Fruit fly (Drosophila melanogaster) whole organism, embryonic: ENCODE data around the gene Adar.
A peak's percentile ranks its signal among the peaks of the same experiment; 100 is the strongest.

Experiments used
- Bdp1 ChIP-seq: fragments of 200-800 bp; sonication (Bioruptor generic); optimal IDR thresholded peaks from 3 replicates; lab custom pipeline; 2016; ENCODE audit warnings: missing biosample characterization, missing genetic modification characterization
- CG10462 ChIP-seq: fragments of 200-800 bp; sonication (Bioruptor generic); optimal IDR thresholded peaks from 2 replicates; lab custom pipeline; 2016; ENCODE audit warnings: missing biosample characterization, missing genetic modification characterization
- CG12391 ChIP-seq: fragments of 200-800 bp; sonication (Bioruptor generic); optimal IDR thresholded peaks from 3 replicates; lab custom pipeline; 2018; ENCODE audit warnings: missing biosample characterization, mild to moderate bottlenecking, missing genetic modification characterization, moderate library complexity
- CG12942 ChIP-seq: fragments of 200-800 bp; sonication (Bioruptor generic); optimal IDR thresholded peaks from 3 replicates; lab custom pipeline; 2016; ENCODE audit warnings: missing biosample characterization, missing genetic modification characterization
- CG13894 ChIP-seq: fragments of 200-800 bp; sonication (Bioruptor generic); optimal IDR thresholded peaks from 3 replicates; lab custom pipeline; 2018; ENCODE audit warnings: missing biosample characterization, mild to moderate bottlenecking, missing genetic modification characterization, moderate library complexity
- CG17186 ChIP-seq: fragments of 200-800 bp; sonication (Bioruptor generic); optimal IDR thresholded peaks from 3 replicates; lab custom pipeline; 2017; ENCODE audit warnings: missing biosample characterization, missing genetic modification reagents, missing genetic modification characterization
- CG1832 ChIP-seq: fragments of 200-800 bp; sonication (Bioruptor generic); optimal IDR thresholded peaks from 2 replicates; lab custom pipeline; 2017; ENCODE audit warnings: missing biosample characterization, mild to moderate bottlenecking, missing genetic modification characterization, inconsistent platforms
- CG18599 ChIP-seq: fragments of 200-800 bp; sonication (Bioruptor generic); optimal IDR thresholded peaks from 3 replicates; lab custom pipeline; 2017; ENCODE audit warnings: missing biosample characterization, missing genetic modification characterization, mild to moderate bottlenecking, moderate library complexity, missing genetic modification reagents
- CG18764 ChIP-seq: fragments of 200-800 bp; sonication (Bioruptor generic); optimal IDR thresholded peaks from 3 replicates; lab custom pipeline; 2016; ENCODE audit warnings: missing biosample characterization, missing genetic modification characterization
- CG31441 ChIP-seq: fragments of 200-800 bp; sonication (Bioruptor generic); IDR thresholded peaks from 2 replicates; pipeline ENCODE4 v1.3.6; 2022; ENCODE audit warnings: missing biosample characterization, missing genetic modification characterization
- CG32532 ChIP-seq: fragments of 200-800 bp; sonication (Bioruptor generic); IDR thresholded peaks from 2 replicates; pipeline ENCODE4 v1.3.6; 2022; ENCODE audit warnings: missing biosample characterization, missing genetic modification characterization
- CG32772 ChIP-seq: fragments of 200-800 bp; sonication (Bioruptor generic); IDR thresholded peaks from 2 replicates; pipeline ENCODE4 v1.3.6; 2022; ENCODE audit warnings: missing biosample characterization, missing genetic modification characterization
- CG34224 ChIP-seq: fragments of 200-800 bp; sonication (Bioruptor generic); IDR thresholded peaks from 3 replicates; pipeline ENCODE4 v1.3.6; 2022; ENCODE audit warnings: missing biosample characterization, missing genetic modification characterization; ENCODE audit not compliant: partially characterized antibody
- CG4282 ChIP-seq: fragments of 200-800 bp; sonication (Bioruptor generic); optimal IDR thresholded peaks from 2 replicates; lab custom pipeline; 2016; ENCODE audit warnings: missing biosample characterization, missing genetic modification characterization
- CG4617 ChIP-seq: fragments of 200-800 bp; sonication (Bioruptor generic); optimal IDR thresholded peaks from 3 replicates; lab custom pipeline; 2016; ENCODE audit warnings: missing biosample characterization, missing genetic modification characterization, borderline replicate concordance
- CG7786 ChIP-seq: fragments of 200-800 bp; sonication (Bioruptor generic); optimal IDR thresholded peaks from 2 replicates; lab custom pipeline; 2016; ENCODE audit warnings: missing biosample characterization, missing genetic modification characterization
- CG8290 ChIP-seq, 3 experiments: fragments of 200-800 bp; sonication (Bioruptor generic); optimal IDR thresholded peaks; 2 replicates each; lab custom pipeline; 2016 to 2019; ENCODE audit warnings: missing biosample characterization in 3 of 3, missing genetic modification characterization in 3 of 3, mild to moderate bottlenecking in 2 of 3, moderate library complexity in 1 of 3
- CG8359 ChIP-seq: fragments of 200-800 bp; sonication (Bioruptor generic); optimal IDR thresholded peaks from 2 replicates; lab custom pipeline; 2017; ENCODE audit warnings: missing biosample characterization, mild to moderate bottlenecking, missing genetic modification characterization, borderline replicate concordance
- CG8388 ChIP-seq: fragments of 200-800 bp; sonication (Bioruptor generic); optimal IDR thresholded peaks from 2 replicates; lab custom pipeline; 2019; ENCODE audit warnings: missing biosample characterization, mild to moderate bottlenecking, missing genetic modification characterization, moderate library complexity
- CG9215 ChIP-seq: fragments of 200-800 bp; sonication (Bioruptor generic); IDR thresholded peaks from 2 replicates; pipeline ENCODE4 v1.3.6; 2022; ENCODE audit warnings: missing biosample characterization, missing genetic modification characterization
- CG9817 ChIP-seq: fragments of 200-800 bp; sonication (Bioruptor generic); optimal IDR thresholded peaks from 2 replicates; lab custom pipeline; 2018; ENCODE audit warnings: missing biosample characterization, mild to moderate bottlenecking, missing genetic modification characterization, moderate library complexity
- CoRest ChIP-seq: fragments of 200-800 bp; sonication (Bioruptor generic); optimal IDR thresholded peaks from 3 replicates; lab custom pipeline; 2018; ENCODE audit warnings: missing biosample characterization, mild to moderate bottlenecking, missing genetic modification characterization, moderate library complexity
- D ChIP-seq, 2 experiments: fragments of 200-800 bp in 1 of 2; fragments of >200 bp in 1 of 2; sonication (Bioruptor generic) in 1 of 2; optimal IDR thresholded peaks; 2 replicates in 1 of 2; 3 replicates in 1 of 2; lab custom pipeline; 2017; ENCODE audit warnings: mild to moderate bottlenecking in 1 of 2, missing biosample characterization in 1 of 2, missing genetic modification characterization in 1 of 2, missing genetic modification reagents in 1 of 2
- Doc2 ChIP-seq: fragments of 200-800 bp; sonication (Bioruptor generic); IDR thresholded peaks from 2 replicates; pipeline ENCODE4 v1.3.6; 2022; ENCODE audit warnings: missing biosample characterization, missing genetic modification characterization
- Dp ChIP-seq: fragments of 200-800 bp; sonication (Bioruptor generic); optimal IDR thresholded peaks from 2 replicates; lab custom pipeline; 2018; ENCODE audit warnings: missing biosample characterization, mild to moderate bottlenecking, missing genetic modification characterization, moderate library complexity
- H15 ChIP-seq: fragments of 200-800 bp; sonication (Bioruptor generic); IDR thresholded peaks from 3 replicates; pipeline ENCODE4 v1.3.6; 2022; ENCODE audit warnings: missing biosample characterization, missing genetic modification characterization
- Hr78 ChIP-seq, 2 experiments: fragments of 200-800 bp in 1 of 2; fragments of >200 bp in 1 of 2; sonication (Bioruptor generic) in 1 of 2; optimal IDR thresholded peaks; 2 replicates each; lab custom pipeline; 2017 to 2019; ENCODE audit warnings: missing biosample characterization in 2 of 2, missing genetic modification characterization in 2 of 2, mild to moderate bottlenecking in 1 of 2, moderate library complexity in 1 of 2
- MESR4 ChIP-seq: fragments of 200-800 bp; sonication (Bioruptor generic); optimal IDR thresholded peaks from 2 replicates; lab custom pipeline; 2018; ENCODE audit warnings: missing biosample characterization, mild to moderate bottlenecking, missing genetic modification characterization, moderate library complexity
- NK7.1 ChIP-seq: fragments of 200-800 bp; sonication (Bioruptor generic); optimal IDR thresholded peaks from 3 replicates; lab custom pipeline; 2016; ENCODE audit warnings: missing biosample characterization, missing genetic modification characterization
- Nf-YB ChIP-seq: fragments of 200-800 bp; sonication (Bioruptor generic); optimal IDR thresholded peaks from 3 replicates; lab custom pipeline; 2019; ENCODE audit warnings: missing biosample characterization, mild to moderate bottlenecking, missing genetic modification characterization, moderate library complexity
- Rx ChIP-seq: fragments of 200-800 bp; sonication (Bioruptor generic); IDR thresholded peaks from 2 replicates; pipeline ENCODE4 v1.3.6; 2022; ENCODE audit warnings: missing biosample characterization, missing genetic modification characterization
- Ssrp ChIP-seq: fragments of 200-800 bp; sonication (Bioruptor generic); optimal IDR thresholded peaks from 2 replicates; lab custom pipeline; 2018; ENCODE audit warnings: missing biosample characterization, mild to moderate bottlenecking, missing genetic modification characterization, moderate library complexity
- Xrp1 ChIP-seq: fragments of 200-800 bp; sonication (Bioruptor generic); IDR thresholded peaks from 2 replicates; pipeline ENCODE4 v1.3.6; 2022; ENCODE audit warnings: missing biosample characterization, missing genetic modification characterization
- aop ChIP-seq: fragments of 200-800 bp; sonication (Bioruptor generic); IDR thresholded peaks from 2 replicates; pipeline ENCODE4 v1.3.6; 2022; ENCODE audit warnings: missing biosample characterization, missing genetic modification characterization
- cg ChIP-seq: fragments of 200-800 bp; sonication (Bioruptor generic); optimal IDR thresholded peaks from 3 replicates; lab custom pipeline; 2019; ENCODE audit warnings: missing biosample characterization, mild to moderate bottlenecking, missing genetic modification characterization, moderate library complexity
- croc ChIP-seq: fragments of 200-800 bp; sonication (Bioruptor generic); conservative IDR thresholded peaks from 3 replicates; pipeline ENCODE4 v1.3.6; 2022; ENCODE audit warnings: missing biosample characterization, missing genetic modification characterization
- gfzf ChIP-seq: fragments of 200-800 bp; sonication (Bioruptor generic); optimal IDR thresholded peaks from 2 replicates; lab custom pipeline; 2016; ENCODE audit warnings: missing biosample characterization, mild to moderate bottlenecking, missing genetic modification characterization, moderate library complexity
- grau ChIP-seq: fragments of 200-800 bp; optimal IDR thresholded peaks from 3 replicates; lab custom pipeline; 2019; ENCODE audit warnings: missing biosample characterization, mild to moderate bottlenecking, missing genetic modification characterization, moderate library complexity
- gsb ChIP-seq: fragments of 200-800 bp; sonication (Bioruptor generic); IDR thresholded peaks from 2 replicates; pipeline ENCODE4 v1.3.6; 2022; ENCODE audit warnings: missing biosample characterization, missing genetic modification characterization
- kah ChIP-seq: fragments of 200-800 bp; sonication (Bioruptor generic); optimal IDR thresholded peaks from 2 replicates; lab custom pipeline; 2018; ENCODE audit warnings: missing biosample characterization, mild to moderate bottlenecking, missing genetic modification characterization
- nau ChIP-seq: fragments of 200-800 bp; sonication (Bioruptor generic); optimal IDR thresholded peaks from 3 replicates; lab custom pipeline; 2017; ENCODE audit warnings: missing biosample characterization, mild to moderate bottlenecking, missing genetic modification characterization, missing genetic modification reagents
- nerfin-1 ChIP-seq: fragments of 200-800 bp; sonication (Bioruptor generic); optimal IDR thresholded peaks from 3 replicates; lab custom pipeline; 2019; ENCODE audit warnings: missing biosample characterization, mild to moderate bottlenecking, missing genetic modification characterization, moderate library complexity
- row ChIP-seq: fragments of 200-800 bp; sonication (Bioruptor generic); IDR thresholded peaks from 3 replicates; pipeline ENCODE4 v1.3.6; 2022; ENCODE audit warnings: missing biosample characterization, missing genetic modification characterization
- sens ChIP-seq: fragments of 200-800 bp; sonication (Bioruptor generic); peaks from one replicate; lab custom pipeline; 2016; ENCODE audit warnings: missing biosample characterization, missing genetic modification characterization
- tna ChIP-seq: fragments of 200-800 bp; sonication (Bioruptor generic); IDR thresholded peaks from 2 replicates; pipeline ENCODE4 v1.3.6; 2022; ENCODE audit warnings: missing biosample characterization, missing genetic modification characterization; ENCODE audit not compliant: partially characterized antibody
- tup ChIP-seq: fragments of 200-800 bp; sonication (Bioruptor generic); optimal IDR thresholded peaks from 2 replicates; lab custom pipeline; 2016; ENCODE audit warnings: missing biosample characterization, mild to moderate bottlenecking, missing genetic modification characterization, moderate library complexity
- zfh1 ChIP-seq: fragments of 200-800 bp; sonication (Bioruptor generic); IDR thresholded peaks from 3 replicates; pipeline ENCODE4 v1.3.6; 2022; ENCODE audit warnings: missing biosample characterization, missing genetic modification characterization

Adar gene

dm6 chrX:1830396-1831218, 57.1 kb downstream of the Adar start (continued):
- peak; percentile 58 for TF ChIP-seq MESR4 (GFP tag; lab: Kevin White, UChicago)
- TF ChIP-seq CG4282 (GFP tag; lab: Kevin White, UChicago) = peak; percentile 87
- TF ChIP-seq D (optimal IDR thresholded peaks at IDR 0.05; lab: Kevin White, UChicago) = no peak
- peak; percentile 93 for TF ChIP-seq D (GFP tag; optimal IDR thresholded peaks at IDR 0.05; lab: Kevin White, UChicago)
- TF ChIP-seq CG31441 = peak; percentile 97
- TF ChIP-seq kah (GFP tag; lab: Kevin White, UChicago) = peak; percentile 86
- TF ChIP-seq Nf-YB (GFP tag; lab: Kevin White, UChicago) = peak; percentile 83
- TF ChIP-seq CG18599 = peak; percentile 96
- peak; percentile 85 for TF ChIP-seq CG18764 (GFP tag; lab: Kevin White, UChicago)
- TF ChIP-seq CG32772 (GFP tag; lab: Robert Waterston, UW) = peak; percentile 96
- TF ChIP-seq CG34224 (GFP tag; lab: Robert Waterston, UW) = no peak
- no peak for TF ChIP-seq tna (GFP tag; lab: Robert Waterston, UW)
- peak; percentile 95 for TF ChIP-seq CG9817
- peak; percentile 98 for TF ChIP-seq CG32532 (GFP tag; lab: Robert Waterston, UW)
- TF ChIP-seq CG9215 (GFP tag; lab: Robert Waterston, UW) = peak; percentile 90
- peak; percentile 91 for TF ChIP-seq Ssrp (tag; lab: Kevin White, UChicago)
- TF ChIP-seq gsb (GFP tag; lab: Robert Waterston, UW) = peak; percentile 94
- TF ChIP-seq Doc2 (GFP tag; lab: Robert Waterston, UW) = peak; percentile 74
- peak; percentile 10 for TF ChIP-seq gfzf (GFP tag; lab: Kevin White, UChicago)
- TF ChIP-seq Rx = peak; percentile 97
- peak; percentile 92 for TF ChIP-seq nerfin-1 (tag; lab: Kevin White, UChicago)
- TF ChIP-seq CG4617 (GFP tag; lab: Kevin White, UChicago) = peak; percentile 89
- peak; percentile 94 for TF ChIP-seq CG7786 (GFP tag; lab: Kevin White, UChicago)
- TF ChIP-seq Dp = peak; percentile 16
- TF ChIP-seq CG12942 (GFP tag; lab: Kevin White, UChicago) = peak; percentile 87
- TF ChIP-seq CoRest (tag; lab: Kevin White, UChicago) = peak; percentile 97
- peak; percentile 95 for TF ChIP-seq grau (tag; lab: Kevin White, UChicago)
- peak; percentile 93 for TF ChIP-seq CG13894
- peak; percentile 97 for TF ChIP-seq Xrp1
- TF ChIP-seq Bdp1 (GFP tag; lab: Kevin White, UChicago) = peak; percentile 78
- peak; percentile 98 for TF ChIP-seq sens (GFP tag; lab: Kevin White, UChicago)
- TF ChIP-seq nau (GFP tag; lab: Kevin White, UChicago) = peak; percentile 92
- peak; percentile 98 for TF ChIP-seq row (GFP tag; lab: Robert Waterston, UW)
- TF ChIP-seq aop (GFP tag; lab: Robert Waterston, UW) = peak; percentile 91
- TF ChIP-seq CG1832 (GFP tag; lab: Kevin White, UChicago) = no peak
- TF ChIP-seq CG8388 = peak; percentile 95
- TF ChIP-seq NK7.1 (GFP tag; lab: Kevin White, UChicago) = peak; percentile 91
- peak; percentile 72 for TF ChIP-seq CG17186 (GFP tag; lab: Kevin White, UChicago)
- TF ChIP-seq zfh1 = peak; percentile 98
- TF ChIP-seq cg (GFP tag; lab: Kevin White, UChicago) = no peak
- peak; percentile 84 for TF ChIP-seq CG8359 (GFP tag; lab: Kevin White, UChicago)
- peak; percentile 82 for TF ChIP-seq CG10462 (GFP tag; lab: Kevin White, UChicago)
- peak; percentile 81 for TF ChIP-seq CG8290 (GFP tag; optimal IDR thresholded peaks at IDR 0.05; lab: Kevin White, UChicago)
- peak in 1 of 2 experiments; percentile 99 for TF ChIP-seq CG8290 (tag; optimal IDR thresholded peaks at IDR 0.05; lab: Kevin White, UChicago)
- TF ChIP-seq Hr78 (GFP tag; optimal IDR thresholded peaks at IDR 0.05; lab: Kevin White, UChicago) = peak in 1 of 2 experiments; percentile 83
- TF ChIP-seq croc (GFP tag; lab: Robert Waterston, UW) = peak; percentile 90
- peak; percentile 98 for TF ChIP-seq H15 (GFP tag; lab: Robert Waterston, UW)
- peak; percentile 96 for TF ChIP-seq CG12391
- peak; percentile 90 for TF ChIP-seq tup (GFP tag; lab: Kevin White, UChicago)
